Fruit fly (Drosophila melanogaster): ENCODE results near the gene Pgm1.

The Pgm1 gene

DNA sequence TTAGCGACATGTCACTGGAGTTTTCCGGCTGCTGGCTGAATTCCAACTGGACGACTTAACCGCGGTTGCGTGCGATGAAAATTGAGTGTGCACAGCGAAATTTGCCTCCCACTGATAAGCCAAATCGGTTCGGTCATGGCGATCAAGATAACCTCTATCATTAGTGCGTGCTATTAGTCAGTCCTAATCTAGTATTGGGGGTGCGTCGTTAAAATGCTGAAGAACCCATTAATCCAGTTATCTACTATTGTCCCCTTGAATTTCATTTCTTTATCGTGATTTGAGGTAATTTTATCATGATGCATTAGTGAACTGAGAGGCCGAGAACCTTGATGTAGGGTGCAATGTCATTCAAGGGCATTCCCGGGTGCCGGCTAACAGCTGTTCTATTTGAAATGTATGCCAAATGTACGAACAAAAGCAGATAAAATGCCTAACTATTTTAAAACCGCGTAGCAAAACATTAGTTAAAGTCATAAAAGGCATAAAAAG is at the start of gene Pgm1:
TSS of gene Pgm1 (minus strand) at position 51 of the 492 bp plus-strand sequence.
- peak; percentile 91 for TF ChIP-seq CG8301 (tag; optimal IDR thresholded peaks at IDR 0.05)
- peak; percentile 63 for TF ChIP-seq CG12605 (GFP tag; IDR thresholded peaks at IDR 0.05)
- no peak for TF ChIP-seq CG13204 (GFP tag; optimal IDR thresholded peaks at IDR 0.05)
- TF ChIP-seq CG9948 (tag; optimal IDR thresholded peaks at IDR 0.05): peak; percentile 83
- peak; percentile 86 for TF ChIP-seq CG8159 (tag; optimal IDR thresholded peaks at IDR 0.05)
- TF ChIP-seq Ets98B (GFP tag; IDR thresholded peaks at IDR 0.05): peak; percentile 68
- TF ChIP-seq Pif1A (GFP tag; optimal IDR thresholded peaks at IDR 0.05): no peak
- no peak for TF ChIP-seq Pif1B (GFP tag; optimal IDR thresholded peaks at IDR 0.05)
- peak; percentile 79 for TF ChIP-seq CG15710 (tag; optimal IDR thresholded peaks at IDR 0.05)
- peak; percentile 86 for TF ChIP-seq gl (tag; optimal IDR thresholded peaks at IDR 0.05)
- no peak for TF ChIP-seq CG14655 (GFP tag; optimal IDR thresholded peaks at IDR 0.05)
- peak; percentile 86 for TF ChIP-seq Snoo (tag; optimal IDR thresholded peaks at IDR 0.05)
- TF ChIP-seq CG10348 (GFP tag; IDR thresholded peaks at IDR 0.05): peak; percentile 62
- TF ChIP-seq fd96Ca (GFP tag; IDR thresholded peaks at IDR 0.05): peak; percentile 89; the same call in 2 of the 3 replicates
- peak; percentile 77 for TF ChIP-seq CG32121 (GFP tag; IDR thresholded peaks at IDR 0.05)
- TF ChIP-seq CG17806 (tag; optimal IDR thresholded peaks at IDR 0.05): peak; percentile 85
- TF ChIP-seq D1 (tag; optimal IDR thresholded peaks at IDR 0.05): no peak
- TF ChIP-seq rn (GFP tag; IDR thresholded peaks at IDR 0.05): peak; percentile 75
- TF ChIP-seq CG4496 (GFP tag; IDR thresholded peaks at IDR 0.05): peak; percentile 87
- TF ChIP-seq CG34367 (tag; optimal IDR thresholded peaks at IDR 0.05): no peak
- TF ChIP-seq EcR (GFP tag; optimal IDR thresholded peaks at IDR 0.05): peak; percentile 71

- TF ChIP-seq CG4496 (GFP tag; IDR thresholded peaks at IDR 0.05): peak; percentile 3; the same call in 1 of the 3 replicates
- no peak for TF ChIP-seq fd96Ca (GFP tag; IDR thresholded peaks at IDR 0.05)
Measured at dm6 chr3L:16177751-16178150, 49.4 kb upstream of the Pgm1 start.

- TF ChIP-seq CG15710 (tag; optimal IDR thresholded peaks at IDR 0.05) (peak; percentile 52), Snoo (tag; optimal IDR thresholded peaks at IDR 0.05) (peak; percentile 44), CG4496 (GFP tag; IDR thresholded peaks at IDR 0.05) (peak; percentile 46; the same call in 1 of the 3 replicates), rn (GFP tag; IDR thresholded peaks at IDR 0.05) (no peak), CG32121 (GFP tag; IDR thresholded peaks at IDR 0.05) (no peak), CG8159 (tag; optimal IDR thresholded peaks at IDR 0.05) (peak; percentile 50), CG17806 (tag; optimal IDR thresholded peaks at IDR 0.05) (peak; percentile 35), CG14655 (GFP tag; optimal IDR thresholded peaks at IDR 0.05) (peak; percentile 5), CG9948 (tag; optimal IDR thresholded peaks at IDR 0.05) (peak; percentile 16), CG10348 (GFP tag; IDR thresholded peaks at IDR 0.05) (no peak), Pif1A (GFP tag; optimal IDR thresholded peaks at IDR 0.05) (no peak), CG13204 (GFP tag; optimal IDR thresholded peaks at IDR 0.05) (peak; percentile 61), Pif1B (GFP tag; optimal IDR thresholded peaks at IDR 0.05) (peak; percentile 8), CG34367 (tag; optimal IDR thresholded peaks at IDR 0.05) (peak; percentile 4)
Measured at dm6 chr3L:16177309-16177708, 49.0 kb upstream of the Pgm1 start.

DNA sequence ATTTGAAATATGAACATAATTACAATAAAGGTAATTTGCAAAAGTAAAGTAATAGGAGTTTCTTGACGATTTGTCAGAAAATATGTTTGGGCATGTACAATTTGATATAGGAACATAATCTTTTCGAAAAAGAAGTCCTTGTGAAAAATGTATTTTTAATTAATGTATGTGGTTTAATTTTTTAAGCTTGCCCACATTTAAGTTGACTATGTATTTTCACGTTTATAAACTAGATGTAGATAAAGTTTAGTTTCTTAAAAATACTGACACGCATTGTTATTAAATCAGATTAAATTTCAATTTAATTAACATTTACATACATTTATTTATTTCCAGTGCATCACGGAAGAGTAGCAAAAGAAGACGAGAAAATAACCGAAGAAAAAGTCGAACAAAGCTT is 48.2 kb upstream of the Pgm1 start:
- TF ChIP-seq CG34367 (tag; optimal IDR thresholded peaks at IDR 0.05): peak; percentile 74
- TF ChIP-seq CG14655 (GFP tag; optimal IDR thresholded peaks at IDR 0.05): peak; percentile 46
- TF ChIP-seq EcR (GFP tag; optimal IDR thresholded peaks at IDR 0.05): no peak
- no peak for TF ChIP-seq gl (tag; optimal IDR thresholded peaks at IDR 0.05)
- TF ChIP-seq Pif1B (GFP tag; optimal IDR thresholded peaks at IDR 0.05): peak; percentile 25
- TF ChIP-seq CG8301 (tag; optimal IDR thresholded peaks at IDR 0.05): no peak
- TF ChIP-seq rn (GFP tag; IDR thresholded peaks at IDR 0.05): no peak
- no peak for TF ChIP-seq Snoo (tag; optimal IDR thresholded peaks at IDR 0.05)
- TF ChIP-seq CG17806 (tag; optimal IDR thresholded peaks at IDR 0.05): peak; percentile 75
- no peak for TF ChIP-seq CG12605 (GFP tag; IDR thresholded peaks at IDR 0.05)
- TF ChIP-seq CG13204 (GFP tag; optimal IDR thresholded peaks at IDR 0.05): no peak
- peak; percentile 89 for TF ChIP-seq CG8159 (tag; optimal IDR thresholded peaks at IDR 0.05)
- peak; percentile 70 for TF ChIP-seq D1 (tag; optimal IDR thresholded peaks at IDR 0.05)
- TF ChIP-seq Ets98B (GFP tag; IDR thresholded peaks at IDR 0.05): no peak
- peak; percentile 82 for TF ChIP-seq CG15710 (tag; optimal IDR thresholded peaks at IDR 0.05)
- TF ChIP-seq CG32121 (GFP tag; IDR thresholded peaks at IDR 0.05): no peak
- TF ChIP-seq fd96Ca (GFP tag; IDR thresholded peaks at IDR 0.05): no peak
- peak; percentile 44 for TF ChIP-seq Pif1A (GFP tag; optimal IDR thresholded peaks at IDR 0.05)
- peak; percentile 82 for TF ChIP-seq CG9948 (tag; optimal IDR thresholded peaks at IDR 0.05)
- TF ChIP-seq CG4496 (GFP tag; IDR thresholded peaks at IDR 0.05): no peak
- no peak for TF ChIP-seq CG10348 (GFP tag; IDR thresholded peaks at IDR 0.05)

DNA sequence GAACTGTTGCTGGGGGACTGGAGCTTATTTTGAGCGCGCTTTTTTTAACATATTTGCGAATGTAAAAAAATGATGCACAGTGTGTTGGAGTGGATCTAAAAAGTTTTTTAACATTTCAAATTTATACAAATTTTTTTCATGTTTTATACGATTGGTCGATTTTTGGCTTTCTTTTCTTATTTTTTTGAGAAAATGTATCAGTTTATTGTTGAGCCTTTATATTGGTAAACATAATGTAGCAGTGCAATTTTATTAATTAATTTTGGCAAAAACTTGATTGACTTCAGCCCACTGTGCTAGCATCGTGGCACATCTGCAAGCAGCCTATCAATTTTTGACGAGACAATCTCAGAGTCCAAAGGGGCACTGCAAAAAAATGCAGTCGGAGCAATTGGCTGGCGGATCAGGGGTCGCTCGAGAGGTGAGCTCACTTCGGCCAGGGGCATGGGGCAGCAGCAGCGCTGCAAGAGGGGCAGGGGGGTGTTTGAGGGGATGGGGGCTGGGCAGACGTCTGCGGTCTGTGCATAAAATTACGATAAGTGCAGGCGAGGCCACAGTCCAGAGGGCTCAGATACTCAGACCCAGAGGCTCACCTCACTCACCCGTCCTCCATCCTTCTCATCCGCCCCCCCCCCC is 47.4 kb upstream of the Pgm1 start:
- TF ChIP-seq CG10348 (GFP tag; IDR thresholded peaks at IDR 0.05) (no peak), CG34367 (tag; optimal IDR thresholded peaks at IDR 0.05) (peak; percentile 79), CG15710 (tag; optimal IDR thresholded peaks at IDR 0.05) (peak; percentile 84), Pif1A (GFP tag; optimal IDR thresholded peaks at IDR 0.05) (peak; percentile 86), Snoo (tag; optimal IDR thresholded peaks at IDR 0.05) (peak; percentile 62), D1 (tag; optimal IDR thresholded peaks at IDR 0.05) (peak; percentile 45), CG14655 (GFP tag; optimal IDR thresholded peaks at IDR 0.05) (peak; percentile 62), gl (tag; optimal IDR thresholded peaks at IDR 0.05) (peak; percentile 55), CG12605 (GFP tag; IDR thresholded peaks at IDR 0.05) (peak; percentile 46), Pif1B (GFP tag; optimal IDR thresholded peaks at IDR 0.05) (peak; percentile 77), Ets98B (GFP tag; IDR thresholded peaks at IDR 0.05) (no peak), fd96Ca (GFP tag; IDR thresholded peaks at IDR 0.05) (no peak), EcR (GFP tag; optimal IDR thresholded peaks at IDR 0.05) (no peak), CG8301 (tag; optimal IDR thresholded peaks at IDR 0.05) (peak; percentile 49), CG13204 (GFP tag; optimal IDR thresholded peaks at IDR 0.05) (peak; percentile 56), CG17806 (tag; optimal IDR thresholded peaks at IDR 0.05) (peak; percentile 90), CG4496 (GFP tag; IDR thresholded peaks at IDR 0.05) (0 out of 3 replicates have a peak, but pooled peaks have one; percentile 48), CG9948 (tag; optimal IDR thresholded peaks at IDR 0.05) (peak; percentile 84), CG8159 (tag; optimal IDR thresholded peaks at IDR 0.05) (peak; percentile 92), CG32121 (GFP tag; IDR thresholded peaks at IDR 0.05) (0 out of 2 replicates have a peak, but pooled peaks have one; percentile 41), rn (GFP tag; IDR thresholded peaks at IDR 0.05) (no peak)

Data from whole organism, pupa.